Fruit fly (Drosophila melanogaster) whole organism, embryonic: ENCODE measurements around the gene CG31777.
A peak's percentile ranks its signal among the peaks of the same experiment; 100 is the strongest.

ENCODE experiments used
- Asciz ChIP-seq: fragments of 200-800 bp; sonication (Bioruptor generic); optimal IDR thresholded peaks from 2 replicates; lab custom pipeline; 2017; ENCODE audit warnings: missing biosample characterization, mild to moderate bottlenecking, missing genetic modification characterization, missing genetic modification reagents
- Atf-2 ChIP-seq: fragments of 200-800 bp; sonication (Bioruptor generic); optimal IDR thresholded peaks from 2 replicates; lab custom pipeline; 2016; ENCODE audit warnings: missing biosample characterization, missing genetic modification characterization
- Awh ChIP-seq: fragments of 200-800 bp; sonication (Bioruptor generic); IDR thresholded peaks from 2 replicates; pipeline ENCODE4, ENCODE4 v1.3.6; 2022; ENCODE audit warnings: missing biosample characterization, missing genetic modification characterization
- CG10209 ChIP-seq: fragments of 200-800 bp; sonication (Bioruptor generic); optimal IDR thresholded peaks from 3 replicates; lab custom pipeline; 2017; ENCODE audit warnings: missing biosample characterization, mild to moderate bottlenecking, missing genetic modification characterization, missing genetic modification reagents
- CG10267 ChIP-seq: fragments of 200-800 bp; sonication (Bioruptor generic); optimal IDR thresholded peaks from 2 replicates; lab custom pipeline; 2018; ENCODE audit warnings: missing biosample characterization, mild to moderate bottlenecking, missing genetic modification characterization, moderate library complexity
- CG13894 ChIP-seq: fragments of 200-800 bp; sonication (Bioruptor generic); optimal IDR thresholded peaks from 3 replicates; lab custom pipeline; 2018; ENCODE audit warnings: missing biosample characterization, mild to moderate bottlenecking, missing genetic modification characterization, moderate library complexity
- CG15514 ChIP-seq: fragments of 200-800 bp; sonication (Bioruptor generic); optimal IDR thresholded peaks from 3 replicates; lab custom pipeline; 2017; ENCODE audit warnings: missing biosample characterization, missing genetic modification characterization, mild to moderate bottlenecking, moderate library complexity, missing genetic modification reagents
- CG18011 ChIP-seq: fragments of 200-800 bp; sonication (Bioruptor generic); optimal IDR thresholded peaks from 2 replicates; lab custom pipeline; 2017; ENCODE audit warnings: missing biosample characterization, missing genetic modification characterization, mild to moderate bottlenecking, moderate library complexity, missing genotype
- CG18476 ChIP-seq: fragments of 200-800 bp; sonication (Bioruptor generic); optimal IDR thresholded peaks from 2 replicates; lab custom pipeline; 2016; ENCODE audit warnings: missing biosample characterization, mild to moderate bottlenecking, missing genetic modification characterization
- CG30431 ChIP-seq: fragments of 200-800 bp; sonication (Bioruptor generic); optimal IDR thresholded peaks from 2 replicates; lab custom pipeline; 2017; ENCODE audit warnings: missing biosample characterization, missing genetic modification characterization
- CG32767 ChIP-seq: fragments of 200-800 bp; sonication (Bioruptor generic); IDR thresholded peaks from 2 replicates; pipeline ENCODE4 v1.3.6; 2022; ENCODE audit warnings: missing biosample characterization, missing genetic modification characterization
- CG34376 ChIP-seq: fragments of 200-800 bp; sonication (Bioruptor generic); optimal IDR thresholded peaks from 2 replicates; lab custom pipeline; 2018; ENCODE audit warnings: missing biosample characterization, mild to moderate bottlenecking, missing genetic modification characterization
- CG43689 ChIP-seq: fragments of 200-800 bp; sonication (Bioruptor generic); IDR thresholded peaks from 2 replicates; pipeline ENCODE4 v1.3.6; 2022; ENCODE audit warnings: missing biosample characterization, missing genetic modification characterization
- CG5245 ChIP-seq: fragments of 200-800 bp; sonication (Bioruptor generic); optimal IDR thresholded peaks from 3 replicates; lab custom pipeline; 2016; ENCODE audit warnings: missing biosample characterization, missing genetic modification characterization
- CG6765 ChIP-seq: fragments of 200-800 bp; sonication (Bioruptor generic); optimal IDR thresholded peaks from 3 replicates; lab custom pipeline; 2017; ENCODE audit warnings: missing biosample characterization, mild to moderate bottlenecking, missing genetic modification characterization
- CG8290 ChIP-seq, 3 experiments: fragments of 200-800 bp; sonication (Bioruptor generic); optimal IDR thresholded peaks; 2 replicates each; lab custom pipeline; 2016 to 2019; ENCODE audit warnings: missing biosample characterization in 3 of 3, missing genetic modification characterization in 3 of 3, mild to moderate bottlenecking in 2 of 3, moderate library complexity in 1 of 3
- CG9727 ChIP-seq: fragments of 200-800 bp; sonication (Bioruptor generic); optimal IDR thresholded peaks from 3 replicates; lab custom pipeline; 2017; ENCODE audit warnings: missing biosample characterization, mild to moderate bottlenecking, missing genetic modification characterization
- CG9817 ChIP-seq: fragments of 200-800 bp; sonication (Bioruptor generic); optimal IDR thresholded peaks from 2 replicates; lab custom pipeline; 2018; ENCODE audit warnings: missing biosample characterization, mild to moderate bottlenecking, missing genetic modification characterization, moderate library complexity
- CTCF ChIP-seq: fragments of 200-800 bp; sonication (Bioruptor generic); optimal IDR thresholded peaks from 2 replicates; lab custom pipeline; 2017; ENCODE audit warnings: missing biosample characterization, mild to moderate bottlenecking, missing genetic modification characterization, moderate library complexity
- Chrac-16 ChIP-seq: fragments of 200-800 bp; sonication (Bioruptor generic); optimal IDR thresholded peaks from 3 replicates; lab custom pipeline; 2016; ENCODE audit warnings: missing biosample characterization, missing genetic modification characterization
- Dbx ChIP-seq: fragments of 200-800 bp; sonication (Bioruptor generic); IDR thresholded peaks from 3 replicates; pipeline ENCODE4 v1.3.6; 2022; ENCODE audit warnings: missing biosample characterization, missing genetic modification characterization
- Deaf1 ChIP-seq: fragments of 200-800 bp; optimal IDR thresholded peaks from 3 replicates; lab custom pipeline; 2019; ENCODE audit warnings: missing biosample characterization, mild to moderate bottlenecking, missing genetic modification characterization, moderate library complexity
- Dek ChIP-seq: fragments of 200-800 bp; sonication (Bioruptor generic); optimal IDR thresholded peaks from 3 replicates; lab custom pipeline; 2019; ENCODE audit warnings: missing biosample characterization, mild to moderate bottlenecking, missing genetic modification characterization, moderate library complexity
- Dref ChIP-seq: fragments of 200-800 bp; sonication (Bioruptor generic); IDR thresholded peaks from 2 replicates; pipeline ENCODE4 v1.3.6; 2022; ENCODE audit warnings: missing biosample characterization, missing genetic modification characterization
- E2f2 ChIP-seq: fragments of 200-800 bp; sonication (Bioruptor generic); IDR thresholded peaks from 2 replicates; pipeline ENCODE4 v1.3.6; 2022; ENCODE audit warnings: missing biosample characterization, missing genetic modification characterization
- Ets65A ChIP-seq: fragments of 200-800 bp; sonication (Bioruptor generic); peaks from one replicate; lab custom pipeline; 2016; ENCODE audit warnings: missing biosample characterization, missing genetic modification characterization
- Ets97D ChIP-seq: fragments of 200-800 bp; sonication (Bioruptor generic); optimal IDR thresholded peaks from 3 replicates; lab custom pipeline; 2016; ENCODE audit warnings: missing biosample characterization, missing genetic modification characterization
- Fer1 ChIP-seq: fragments of 200-800 bp; sonication (Bioruptor generic); optimal IDR thresholded peaks from 2 replicates; lab custom pipeline; 2017; ENCODE audit warnings: missing biosample characterization, mild to moderate bottlenecking, missing genetic modification characterization
- Fer2 ChIP-seq: fragments of 200-800 bp; sonication (Bioruptor generic); optimal IDR thresholded peaks from 2 replicates; lab custom pipeline; 2018; ENCODE audit warnings: missing biosample characterization, mild to moderate bottlenecking, missing genetic modification characterization, moderate library complexity
- Fer3 ChIP-seq: fragments of 200-800 bp; sonication (Bioruptor generic); optimal IDR thresholded peaks from 2 replicates; lab custom pipeline; 2018; ENCODE audit warnings: missing biosample characterization, mild to moderate bottlenecking, missing genetic modification characterization, moderate library complexity
- HHEX ChIP-seq: fragments of 200-800 bp; sonication (Bioruptor generic); optimal IDR thresholded peaks from 3 replicates; lab custom pipeline; 2017; ENCODE audit warnings: missing biosample characterization, mild to moderate bottlenecking, missing genetic modification characterization, missing genetic modification reagents
- HLHmδ ChIP-seq: fragments of 200-800 bp; sonication (Bioruptor generic); optimal IDR thresholded peaks from 2 replicates; lab custom pipeline; 2018; ENCODE audit warnings: missing biosample characterization, mild to moderate bottlenecking, missing genetic modification characterization, moderate library complexity
- Mes4 ChIP-seq: fragments of 200-800 bp; sonication (Bioruptor generic); optimal IDR thresholded peaks from 2 replicates; lab custom pipeline; 2016; ENCODE audit warnings: missing biosample characterization, missing genetic modification characterization
- PHDP ChIP-seq: fragments of 200-800 bp; sonication (Bioruptor generic); optimal IDR thresholded peaks from 3 replicates; lab custom pipeline; 2018; ENCODE audit warnings: missing biosample characterization, mild to moderate bottlenecking, missing genetic modification characterization, moderate library complexity
- Sin3A ChIP-seq: fragments of >200 bp; optimal IDR thresholded peaks from 2 replicates; lab custom pipeline; 2018
- br ChIP-seq: fragments of >200 bp; optimal IDR thresholded peaks from 2 replicates; lab custom pipeline; 2017
- cg ChIP-seq: fragments of 200-800 bp; sonication (Bioruptor generic); optimal IDR thresholded peaks from 3 replicates; lab custom pipeline; 2019; ENCODE audit warnings: missing biosample characterization, mild to moderate bottlenecking, missing genetic modification characterization, moderate library complexity
- fd102C ChIP-seq: fragments of 200-800 bp; sonication (Bioruptor generic); optimal IDR thresholded peaks from 2 replicates; lab custom pipeline; 2018; ENCODE audit warnings: missing biosample characterization, mild to moderate bottlenecking, missing genetic modification characterization, moderate library complexity
- inv ChIP-seq: fragments of 200-800 bp; sonication (Bioruptor generic); IDR thresholded peaks from 2 replicates; pipeline ENCODE4 v1.3.6; 2022; ENCODE audit warnings: missing biosample characterization, missing genetic modification characterization; ENCODE audit not compliant: partially characterized antibody
- luna ChIP-seq: fragments of 200-800 bp; sonication (Bioruptor generic); optimal IDR thresholded peaks from 2 replicates; lab custom pipeline; 2016; ENCODE audit warnings: missing biosample characterization, missing genetic modification characterization
- onecut ChIP-seq: fragments of 200-800 bp; sonication (Bioruptor generic); IDR thresholded peaks from 2 replicates; pipeline ENCODE4 v1.3.6; 2022; ENCODE audit warnings: missing biosample characterization, missing genetic modification characterization
- pb ChIP-seq: fragments of 200-800 bp; sonication (Bioruptor generic); optimal IDR thresholded peaks from 3 replicates; lab custom pipeline; 2016; ENCODE audit warnings: missing biosample characterization, missing genetic modification characterization
- pho ChIP-seq: fragments of 200-800 bp; sonication (Bioruptor generic); optimal IDR thresholded peaks from 2 replicates; lab custom pipeline; 2016; ENCODE audit warnings: missing biosample characterization, missing genetic modification characterization
- pros ChIP-seq: fragments of 200-800 bp; sonication (Bioruptor generic); optimal IDR thresholded peaks from 3 replicates; lab custom pipeline; 2019; ENCODE audit warnings: missing biosample characterization, mild to moderate bottlenecking, missing genetic modification characterization, moderate library complexity
- pzg ChIP-seq: fragments of 200-800 bp; sonication (Bioruptor generic); optimal IDR thresholded peaks from 3 replicates; lab custom pipeline; 2018; ENCODE audit warnings: missing biosample characterization, mild to moderate bottlenecking, missing genetic modification characterization, moderate library complexity
- rib ChIP-seq: fragments of 200-800 bp; sonication (Bioruptor generic); IDR thresholded peaks from 2 replicates; pipeline ENCODE4 v1.3.6; 2022; ENCODE audit warnings: missing biosample characterization, missing genetic modification characterization
- slou ChIP-seq: fragments of 200-800 bp; sonication (Bioruptor generic); optimal IDR thresholded peaks from 3 replicates; lab custom pipeline; 2016; ENCODE audit warnings: missing biosample characterization, missing genetic modification characterization
- so ChIP-seq: fragments of 200-800 bp; sonication (Bioruptor generic); IDR thresholded peaks from 3 replicates; pipeline ENCODE4 v1.3.6; 2022; ENCODE audit warnings: missing biosample characterization, missing genetic modification characterization
- toy ChIP-seq: fragments of 200-800 bp; sonication (Bioruptor generic); IDR thresholded peaks from 2 replicates; pipeline ENCODE4 v1.3.6; 2022; ENCODE audit warnings: missing biosample characterization, missing genetic modification characterization
- zf30C ChIP-seq: fragments of 200-800 bp; sonication (Bioruptor generic); optimal IDR thresholded peaks from 3 replicates; lab custom pipeline; 2018; ENCODE audit warnings: missing biosample characterization, mild to moderate bottlenecking, missing genetic modification characterization

Gene CG31777

dm6 chr2L:3657349-3658142 lies 49.3 kb downstream of the CG31777 start (continued):
- TF ChIP-seq CG8290 (GFP tag; optimal IDR thresholded peaks at IDR 0.05; lab: Kevin White, UChicago) (peak; percentile 66), CG8290 (tag; optimal IDR thresholded peaks at IDR 0.05; lab: Kevin White, UChicago) (peak in 1 of 2 experiments; percentile 87), HLHmδ (GFP tag; lab: Kevin White, UChicago) (no peak), Sin3A (lab: Kevin White, UChicago) (no peak), so (no peak; the same call in 2 of the 3 replicates), Asciz (GFP tag; lab: Kevin White, UChicago) (peak; percentile 8), PHDP (tag; lab: Kevin White, UChicago) (no peak), rib (no peak), CG32767 (GFP tag; lab: Robert Waterston, UW) (peak; percentile 80), Atf-2 (no peak), CG43689 (GFP tag; lab: Robert Waterston, UW) (no peak), Ets97D (peak; percentile 64), Awh (GFP tag; lab: Robert Waterston, UW) (no peak), CTCF (GFP tag; lab: Kevin White, UChicago) (peak; percentile 100), onecut (peak; percentile 15; the same call in 1 of the 2 replicates), toy (GFP tag; lab: Robert Waterston, UW) (no peak), Dbx (GFP tag; lab: Robert Waterston, UW) (peak; percentile 81), Fer2 (tag; lab: Kevin White, UChicago) (no peak), fd102C (GFP tag; lab: Kevin White, UChicago) (peak; percentile 30), pb (GFP tag; lab: Kevin White, UChicago) (no peak), pros (peak; percentile 94), pzg (GFP tag; lab: Kevin White, UChicago) (peak; percentile 31), br (lab: Kevin White, UChicago) (no peak), Deaf1 (tag; lab: Kevin White, UChicago) (peak; percentile 5), CG18011 (GFP tag; lab: Kevin White, UChicago) (no peak), E2f2 (GFP tag; lab: Robert Waterston, UW) (peak; percentile 53), luna (GFP tag; lab: Kevin White, UChicago) (no peak), zf30C (GFP tag; lab: Kevin White, UChicago) (no peak), CG15514 (GFP tag; lab: Kevin White, UChicago) (peak; percentile 38), cg (GFP tag; lab: Kevin White, UChicago) (peak; percentile 50), CG34376 (GFP tag; lab: Kevin White, UChicago) (peak; percentile 7), Fer3 (tag; lab: Kevin White, UChicago) (peak; percentile 27), Fer1 (GFP tag; lab: Kevin White, UChicago) (peak; percentile 71), slou (no peak), CG6765 (GFP tag; lab: Kevin White, UChicago) (no peak), Dref (GFP tag; lab: Robert Waterston, UW) (no peak), Ets65A (peak; percentile 93), CG9727 (GFP tag; lab: Kevin White, UChicago) (peak; percentile 16), Mes4 (peak; percentile 50), CG18476 (no peak), Dek (tag; lab: Kevin White, UChicago) (peak; percentile 31), CG9817 (peak; percentile 51), CG5245 (GFP tag; lab: Kevin White, UChicago) (peak; percentile 74), CG10209 (no peak), CG30431 (no peak), CG10267 (tag; lab: Kevin White, UChicago) (peak; percentile 62), inv (GFP tag; lab: Robert Waterston, UW) (no peak; the same call in 1 of the 2 replicates), HHEX (GFP tag; lab: Kevin White, UChicago) (no peak), CG13894 (tag; lab: Kevin White, UChicago) (peak; percentile 83), Chrac-16 (GFP tag; lab: Kevin White, UChicago) (peak; percentile 20), pho (GFP tag; lab: Kevin White, UChicago) (peak; percentile 65)
